Worm (Caenorhabditis elegans): Measurements from ENCODE around the gene F45D11.5.
"Not testable (repeated sequence)": the region's sequence is repeated elsewhere in the genome, so short reads cannot be mapped to it uniquely, and the experiment has no call there.

DNA sequence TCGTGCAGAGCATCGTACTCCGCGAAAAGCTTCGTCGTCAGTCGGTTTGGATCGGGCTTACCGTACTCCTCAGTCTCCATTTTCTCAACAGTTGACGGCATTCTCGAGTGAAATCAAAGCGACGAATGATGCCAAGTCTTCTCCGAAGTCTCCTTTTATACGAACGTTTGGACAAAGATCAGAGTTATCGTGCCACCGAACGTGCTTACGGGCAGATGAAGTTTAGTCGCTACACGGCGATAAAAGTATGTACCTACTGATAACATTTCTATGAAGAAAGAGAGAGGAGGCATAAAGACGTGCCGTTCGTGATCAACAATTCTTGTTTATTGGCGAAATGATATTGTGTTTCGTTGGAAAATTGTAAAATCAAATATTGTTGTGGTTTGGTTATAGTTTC lies 4.9 kb downstream of the F45D11.5 start, which contains the start of gene F45D11.14:
- TF ChIP-seq ceh-30 (tag; optimal IDR thresholded peaks at IDR 0.05); nfya-1 (tag; optimal IDR thresholded peaks at IDR 0.05); unc-86 (tag; optimal IDR thresholded peaks at IDR 0.05); ceh-6 (GFP tag; optimal IDR thresholded peaks at IDR 0.05); dmd-4 (tag; optimal IDR thresholded peaks at IDR 0.05; ENCODE audit: borderline replicate concordance); hlh-15 (tag; optimal IDR thresholded peaks at IDR 0.05); nhr-11 (tag; optimal IDR thresholded peaks at IDR 0.05); elt-2 (tag; optimal IDR thresholded peaks at IDR 0.05); ets-4 (tag; optimal IDR thresholded peaks at IDR 0.05); ama-1 (optimal IDR thresholded peaks at IDR 0.05); lin-11 (tag; optimal IDR thresholded peaks at IDR 0.05); hlh-30 (tag; optimal IDR thresholded peaks at IDR 0.05; ENCODE audit: insufficient read depth); tbx-2 (tag; optimal IDR thresholded peaks at IDR 0.05); pqm-1 (tag; optimal IDR thresholded peaks at IDR 0.05): not testable (repeated sequence)

All from whole organism, late embryonic.